Worm (Caenorhabditis elegans): Measurements from ENCODE around the gene Y64G10A.2.

- TF ChIP-seq mdl-1 (tag; optimal IDR thresholded peaks at IDR 0.05) (no peak), elt-3 (tag; optimal IDR thresholded peaks at IDR 0.05) (no peak), nhr-77 (tag; optimal IDR thresholded peaks at IDR 0.05) (no peak), snpc-4 (tag; optimal IDR thresholded peaks at IDR 0.05) (no peak), sem-4 (tag; optimal IDR thresholded peaks at IDR 0.05) (no peak), unc-55 (GFP tag; optimal IDR thresholded peaks at IDR 0.05) (no peak), peb-1 (tag; optimal IDR thresholded peaks at IDR 0.05) (no peak), ama-1 (optimal IDR thresholded peaks at IDR 0.05) (no peak), elt-1 (tag; optimal IDR thresholded peaks at IDR 0.05) (no peak), ztf-11 (tag; optimal IDR thresholded peaks at IDR 0.05) (no peak), lin-11 (tag; optimal IDR thresholded peaks at IDR 0.05) (no peak), gmeb-1 (tag; optimal IDR thresholded peaks at IDR 0.05) (no peak), ZK546.5 (tag; optimal IDR thresholded peaks at IDR 0.05) (no peak), mbf-1 (tag; optimal IDR thresholded peaks at IDR 0.05) (no peak)
These were observed 5.2 kb upstream of the Y64G10A.2 start for ce11 chrIV:14249447-14249846.
